Worm (Caenorhabditis elegans) whole organism, midembryonic: ENCODE results near the gene dmsr-3.

Experiments
- T22C8.4 ChIP-seq: fragments of 200-800 bp; sonication (Bioruptor generic); IDR thresholded peaks from 2 replicates; pipeline ENCODE4 v1.3.6; 2022; ENCODE audit warnings: missing genetic modification characterization, missing compliant biosample characterization
- cog-1 ChIP-seq: sonication (generic microtip); optimal IDR thresholded peaks from 2 replicates; lab custom pipeline; 2016; ENCODE audit warnings: missing genetic modification characterization, missing compliant biosample characterization
- flt-1 ChIP-seq: fragments of 200-800 bp; sonication (Bioruptor generic); IDR thresholded peaks from 2 replicates; pipeline ENCODE4 v1.3.6; 2022; ENCODE audit warnings: missing genetic modification characterization, missing compliant biosample characterization
- klf-2 ChIP-seq: fragments of 200-800 bp; sonication (Bioruptor generic); conservative IDR thresholded peaks from 2 replicates; pipeline ENCODE4 v1.3.6; 2022; ENCODE audit warnings: missing genetic modification reagents, missing genetic modification characterization, missing compliant biosample characterization
- med-1 ChIP-seq: sonication (generic microtip); optimal IDR thresholded peaks from 2 replicates; lab custom pipeline; 2017; ENCODE audit warnings: missing genetic modification characterization, mild to moderate bottlenecking, missing compliant biosample characterization, antibody characterized with exemption, missing genetic modification reagents; ENCODE audit not compliant: insufficient read depth
- ref-1 ChIP-seq: fragments of 200-800 bp; sonication (Bioruptor generic); conservative IDR thresholded peaks from 2 replicates; pipeline ENCODE4 v1.3.6; 2022; ENCODE audit warnings: missing genetic modification reagents, missing genetic modification characterization, missing compliant biosample characterization
- tab-1 ChIP-seq: fragments of 200-800 bp; sonication (Bioruptor generic); IDR thresholded peaks from 2 replicates; pipeline ENCODE4 v1.3.6; 2022; ENCODE audit warnings: missing genetic modification characterization, missing compliant biosample characterization
- ztf-23 ChIP-seq: fragments of 200-800 bp; sonication (Bioruptor generic); IDR thresholded peaks from 2 replicates; pipeline ENCODE4 v1.3.6; 2022; ENCODE audit warnings: missing genetic modification reagents, missing genetic modification characterization, missing compliant biosample characterization
- ztf-29 ChIP-seq: fragments of 200-800 bp; sonication (Bioruptor generic); IDR thresholded peaks from 2 replicates; pipeline ENCODE4 v1.3.6; 2022; ENCODE audit warnings: missing genetic modification reagents, missing genetic modification characterization, missing compliant biosample characterization

dmsr-3 gene

DNA sequence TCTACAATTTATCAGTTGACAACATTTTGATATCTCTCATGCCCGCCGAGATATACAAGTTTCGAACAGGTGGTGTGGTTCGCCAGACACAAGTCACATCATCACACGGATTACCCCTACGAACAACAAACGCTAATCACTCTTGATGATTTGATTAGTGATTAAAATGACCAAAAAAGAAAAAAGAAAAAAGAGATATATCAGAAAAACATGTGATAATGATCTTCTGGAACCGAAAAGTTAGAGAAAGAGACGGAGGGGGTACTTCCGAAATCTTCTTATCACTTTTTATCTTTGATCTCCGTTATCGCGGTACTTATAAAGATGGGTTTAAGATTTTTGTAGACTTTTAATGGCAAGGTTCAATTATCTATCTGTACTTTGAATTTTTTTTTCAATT is 63.1 kb downstream of the dmsr-3 start:
- TF ChIP-seq T22C8.4 (GFP tag; lab: Robert Waterston, UW) (no peak), ztf-29 (GFP tag; lab: Robert Waterston, UW) (no peak), ref-1 (GFP tag; lab: Robert Waterston, UW) (no peak), cog-1 (tag; lab: Kevin White, UChicago) (no peak), med-1 (no peak), tab-1 (GFP tag; lab: Robert Waterston, UW) (no peak), klf-2 (no peak), ztf-23 (GFP tag; lab: Robert Waterston, UW) (no peak), flt-1 (no peak)

DNA sequence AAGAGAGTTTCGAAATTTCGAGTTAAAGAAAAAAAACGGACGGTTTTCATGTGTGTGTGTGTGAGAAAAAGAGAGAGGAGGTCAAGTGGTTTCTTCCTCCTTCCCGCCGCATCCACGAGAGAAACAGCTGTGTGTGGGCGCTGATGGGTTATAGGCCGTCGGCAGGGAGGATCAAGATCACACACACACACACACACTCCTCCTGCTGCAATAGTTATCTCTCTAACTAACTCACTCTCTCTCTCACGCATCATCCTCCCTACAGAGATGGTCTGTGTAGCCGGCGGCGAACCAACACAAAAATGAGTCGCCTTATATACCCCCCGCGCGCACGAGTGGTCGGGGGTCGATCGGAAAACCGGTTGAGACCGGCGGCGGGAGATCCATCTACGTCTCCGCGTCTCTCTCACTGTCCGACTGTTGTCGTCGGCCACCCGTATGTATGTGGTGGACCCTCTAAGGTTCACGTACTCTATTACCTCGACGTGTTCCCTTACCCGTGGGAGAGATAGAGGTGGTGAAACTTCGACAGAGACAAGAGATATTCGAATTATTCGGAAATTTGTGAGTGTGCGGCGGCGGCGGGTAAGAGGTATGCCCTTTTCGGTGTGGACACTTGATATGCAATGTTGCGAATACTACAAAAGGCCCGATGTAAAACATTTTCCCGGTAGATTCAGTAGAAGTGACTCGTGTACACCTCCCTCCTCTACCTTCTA is 64.4 kb downstream of the dmsr-3 start:
- TF ChIP-seq T22C8.4 (GFP tag; lab: Robert Waterston, UW) (no peak), med-1 (no peak), tab-1 (GFP tag; lab: Robert Waterston, UW) (peak; percentile 43; the same call in 1 of the 2 replicates), ztf-23 (GFP tag; lab: Robert Waterston, UW) (peak; percentile 66; the same call in 1 of the 2 replicates), klf-2 (no peak), cog-1 (tag; lab: Kevin White, UChicago) (peak; percentile 37), ztf-29 (GFP tag; lab: Robert Waterston, UW) (no peak), flt-1 (no peak), ref-1 (GFP tag; lab: Robert Waterston, UW) (no peak)
